Fruit fly (Drosophila melanogaster) whole organism, pupa: Measurements from ENCODE around the gene CG34450.

Experiments
- CG12605 ChIP-seq: fragments of 200-800 bp; sonication (Bioruptor generic); IDR thresholded peaks from 2 replicates; pipeline ENCODE4 v1.3.6; 2022; ENCODE audit warnings: missing biosample characterization, missing genetic modification characterization
- CG9948 ChIP-seq: fragments of 200-800 bp; sonication (Bioruptor generic); optimal IDR thresholded peaks from 2 replicates; lab custom pipeline; 2018; ENCODE audit warnings: missing biosample characterization, mild to moderate bottlenecking, missing genetic modification characterization, moderate library complexity

DNA sequence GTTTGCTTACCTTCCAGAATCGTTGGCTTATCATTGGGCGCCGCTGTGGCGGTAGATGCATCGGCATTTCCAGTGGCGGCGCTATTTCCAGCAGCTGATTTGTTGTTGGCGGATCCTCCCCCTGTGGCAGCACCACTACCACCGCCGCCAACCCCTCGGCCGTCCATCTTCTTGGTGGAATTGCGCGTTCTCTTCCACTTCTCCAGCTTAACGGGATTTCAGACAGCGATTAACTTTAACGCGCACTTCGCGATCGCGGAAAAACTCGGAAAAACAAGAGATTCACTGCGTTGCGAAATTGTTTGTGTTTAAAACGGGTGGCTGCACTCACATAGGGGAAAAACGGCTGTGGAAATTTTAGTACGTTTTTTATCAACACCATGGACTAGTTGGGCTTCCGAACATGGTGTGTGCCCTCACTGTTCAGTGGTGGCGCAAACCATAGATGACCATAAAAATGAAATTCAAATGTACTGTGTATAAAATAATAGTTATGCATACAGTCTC is 47.5 kb downstream of the CG34450 start, which contains the start of gene c11.1:
- TF ChIP-seq CG12605 (GFP tag; lab: Robert Waterston, UW), result no peak
- no peak for TF ChIP-seq CG9948 (tag; lab: Kevin White, UChicago)
